Worm (Caenorhabditis elegans) whole organism, midembryonic: Measurements from ENCODE around the gene nas-17.

ENCODE experiments used
- T22C8.4 ChIP-seq: fragments of 200-800 bp; sonication (Bioruptor generic); IDR thresholded peaks from 2 replicates; pipeline ENCODE4 v1.3.6; 2022; ENCODE audit warnings: missing genetic modification characterization, missing compliant biosample characterization
- cog-1 ChIP-seq: sonication (generic microtip); optimal IDR thresholded peaks from 2 replicates; lab custom pipeline; 2016; ENCODE audit warnings: missing genetic modification characterization, missing compliant biosample characterization
- flt-1 ChIP-seq: fragments of 200-800 bp; sonication (Bioruptor generic); IDR thresholded peaks from 2 replicates; pipeline ENCODE4 v1.3.6; 2022; ENCODE audit warnings: missing genetic modification characterization, missing compliant biosample characterization
- klf-2 ChIP-seq: fragments of 200-800 bp; sonication (Bioruptor generic); conservative IDR thresholded peaks from 2 replicates; pipeline ENCODE4 v1.3.6; 2022; ENCODE audit warnings: missing genetic modification reagents, missing genetic modification characterization, missing compliant biosample characterization
- med-1 ChIP-seq: sonication (generic microtip); optimal IDR thresholded peaks from 2 replicates; lab custom pipeline; 2017; ENCODE audit warnings: missing genetic modification characterization, mild to moderate bottlenecking, missing compliant biosample characterization, antibody characterized with exemption, missing genetic modification reagents; ENCODE audit not compliant: insufficient read depth
- ref-1 ChIP-seq: fragments of 200-800 bp; sonication (Bioruptor generic); conservative IDR thresholded peaks from 2 replicates; pipeline ENCODE4 v1.3.6; 2022; ENCODE audit warnings: missing genetic modification reagents, missing genetic modification characterization, missing compliant biosample characterization
- tab-1 ChIP-seq: fragments of 200-800 bp; sonication (Bioruptor generic); IDR thresholded peaks from 2 replicates; pipeline ENCODE4 v1.3.6; 2022; ENCODE audit warnings: missing genetic modification characterization, missing compliant biosample characterization
- ztf-23 ChIP-seq: fragments of 200-800 bp; sonication (Bioruptor generic); IDR thresholded peaks from 2 replicates; pipeline ENCODE4 v1.3.6; 2022; ENCODE audit warnings: missing genetic modification reagents, missing genetic modification characterization, missing compliant biosample characterization
- ztf-29 ChIP-seq: fragments of 200-800 bp; sonication (Bioruptor generic); IDR thresholded peaks from 2 replicates; pipeline ENCODE4 v1.3.6; 2022; ENCODE audit warnings: missing genetic modification reagents, missing genetic modification characterization, missing compliant biosample characterization

Gene nas-17

ce11 chrV:11430823-11431222, 32.1 kb downstream of the nas-17 start:
- TF ChIP-seq ref-1 (no peak), flt-1 (GFP tag; lab: Robert Waterston, UW) (no peak), ztf-29 (GFP tag; lab: Robert Waterston, UW) (no peak), med-1 (GFP tag; lab: Kevin White, UChicago) (no peak), klf-2 (GFP tag; lab: Robert Waterston, UW) (no peak)

DNA sequence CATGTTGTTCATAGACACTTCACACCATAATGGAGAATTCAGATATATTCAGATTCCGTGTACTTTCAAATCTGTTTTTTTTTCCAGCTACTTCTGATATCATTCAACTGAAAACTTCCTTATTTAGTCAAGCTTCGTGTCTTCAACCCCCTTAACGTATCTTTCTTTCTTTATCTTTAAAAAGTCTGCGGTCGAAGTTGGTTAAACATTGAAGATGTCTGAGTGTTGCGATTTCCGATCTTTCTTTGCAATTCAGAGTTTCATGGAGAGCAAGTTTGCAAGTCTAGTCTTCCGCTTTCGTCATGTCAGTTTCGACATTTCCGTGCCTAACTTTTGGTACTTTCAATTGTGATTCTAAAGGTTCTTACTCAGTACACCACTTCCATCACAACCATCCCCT, 36.5 kb downstream of the nas-17 start:
- TF ChIP-seq cog-1 = no peak
- TF ChIP-seq flt-1 (GFP tag; lab: Robert Waterston, UW) = no peak
- TF ChIP-seq tab-1 (GFP tag; lab: Robert Waterston, UW) = no peak
- TF ChIP-seq med-1 (GFP tag; lab: Kevin White, UChicago) = no peak
- TF ChIP-seq ztf-29 (GFP tag; lab: Robert Waterston, UW) = no peak
- TF ChIP-seq T22C8.4 (GFP tag; lab: Robert Waterston, UW) = no peak
- TF ChIP-seq ztf-23 (GFP tag; lab: Robert Waterston, UW) = no peak
- TF ChIP-seq ref-1 = no peak
- TF ChIP-seq klf-2 (GFP tag; lab: Robert Waterston, UW) = no peak

DNA sequence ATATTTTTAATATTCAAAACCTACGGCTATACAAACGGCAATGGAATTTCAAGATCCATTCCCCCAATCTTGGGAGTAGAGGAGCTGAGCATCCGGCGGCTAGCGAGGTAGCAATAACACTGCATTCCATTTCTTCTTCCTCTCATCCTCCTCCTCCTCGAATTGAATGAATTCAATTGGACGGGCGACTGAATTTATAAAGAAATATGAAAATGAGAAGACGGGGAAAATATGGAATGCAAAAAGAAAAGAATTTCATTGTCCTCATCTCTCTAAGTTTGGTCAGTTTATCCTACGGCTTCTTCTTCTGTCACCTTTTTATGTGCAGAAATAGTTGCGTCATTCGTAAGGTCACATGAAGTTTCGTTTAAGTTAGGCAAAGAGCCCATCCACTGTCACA, 37.7 kb downstream of the nas-17 start:
- no peak for TF ChIP-seq med-1 (GFP tag; lab: Kevin White, UChicago)

- TF ChIP-seq ztf-29 (GFP tag; lab: Robert Waterston, UW) (no peak), T22C8.4 (GFP tag; lab: Robert Waterston, UW) (no peak), flt-1 (GFP tag; lab: Robert Waterston, UW) (no peak), klf-2 (GFP tag; lab: Robert Waterston, UW) (no peak), ref-1 (no peak), cog-1 (no peak), med-1 (GFP tag; lab: Kevin White, UChicago) (no peak), ztf-23 (GFP tag; lab: Robert Waterston, UW) (no peak), tab-1 (GFP tag; lab: Robert Waterston, UW) (no peak)
Measured at ce11 chrV:11438464-11438863, 39.7 kb downstream of the nas-17 start, which contains the start of gene dmsr-1. Gene dmsr-1 (plus strand): TSS chrV:11438764.

- TF ChIP-seq med-1 (GFP tag; lab: Kevin White, UChicago) (no peak), klf-2 (GFP tag; lab: Robert Waterston, UW) (no peak), flt-1 (GFP tag; lab: Robert Waterston, UW) (no peak), ztf-23 (GFP tag; lab: Robert Waterston, UW) (no peak), ref-1 (no peak), T22C8.4 (GFP tag; lab: Robert Waterston, UW) (no peak), cog-1 (no peak), ztf-29 (GFP tag; lab: Robert Waterston, UW) (no peak), tab-1 (GFP tag; lab: Robert Waterston, UW) (no peak)
Measured at ce11 chrV:11439202-11439601, 40.5 kb downstream of the nas-17 start.

- TF ChIP-seq ztf-29 (GFP tag; lab: Robert Waterston, UW) = no peak
- TF ChIP-seq ztf-23 (GFP tag; lab: Robert Waterston, UW) = no peak
- no peak for TF ChIP-seq cog-1
- no peak for TF ChIP-seq T22C8.4 (GFP tag; lab: Robert Waterston, UW)
- no peak for TF ChIP-seq flt-1 (GFP tag; lab: Robert Waterston, UW)
- no peak for TF ChIP-seq ref-1
- no peak for TF ChIP-seq tab-1 (GFP tag; lab: Robert Waterston, UW)
- no peak for TF ChIP-seq med-1 (GFP tag; lab: Kevin White, UChicago)
Measured at ce11 chrV:11443503-11443902, 44.8 kb downstream of the nas-17 start, which contains the start of gene F57B7.2. Gene F57B7.2 (minus strand): TSS chrV:11443603.

DNA sequence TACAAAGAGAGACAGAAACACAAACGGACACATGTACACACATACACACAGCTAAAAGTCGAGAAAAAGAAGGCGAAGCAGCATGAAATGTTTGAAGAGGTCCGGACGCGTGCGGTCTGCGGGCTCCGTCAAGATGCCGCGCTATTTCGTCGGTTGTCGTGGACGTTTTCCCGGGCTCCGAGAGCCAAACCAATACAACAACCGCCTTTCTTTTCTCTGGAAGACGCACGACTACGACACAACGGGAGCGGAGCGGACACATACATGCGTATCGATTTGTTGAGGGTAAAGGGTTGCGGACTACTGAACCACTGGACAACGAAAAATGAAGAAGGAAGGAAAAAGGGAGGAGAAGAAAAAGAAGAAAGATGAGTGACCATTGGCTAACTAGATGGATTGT, 46.7 kb downstream of the nas-17 start:
- TF ChIP-seq T22C8.4 (GFP tag; lab: Robert Waterston, UW) = peak; percentile 41; the same call in 1 of the 2 replicates
- TF ChIP-seq ztf-23 (GFP tag; lab: Robert Waterston, UW) = no peak
- TF ChIP-seq ztf-29 (GFP tag; lab: Robert Waterston, UW) = no peak

- no peak for TF ChIP-seq ref-1
Measured at ce11 chrV:11446297-11446696, 47.6 kb downstream of the nas-17 start, which contains the start of gene mig-17. Gene mig-17 (plus strand): TSS chrV:11446685.

DNA sequence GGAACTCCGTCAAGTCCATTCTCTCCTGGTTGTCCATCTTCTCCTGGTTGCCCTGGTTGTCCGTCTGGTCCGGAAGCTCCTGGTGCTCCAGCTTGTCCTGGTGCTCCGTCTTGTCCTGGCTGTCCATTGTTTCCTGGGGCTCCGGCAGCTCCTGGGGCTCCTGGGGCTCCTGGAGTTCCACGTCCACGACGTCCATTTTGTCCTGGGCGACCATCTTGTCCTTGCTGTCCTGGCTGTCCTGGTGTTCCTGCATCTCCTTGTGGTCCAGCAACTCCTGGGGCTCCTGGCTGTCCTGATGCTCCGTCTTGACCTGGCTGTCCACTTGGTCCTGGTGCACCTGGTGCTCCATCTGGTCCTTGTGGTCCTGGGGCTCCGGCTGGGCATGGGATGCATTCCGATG, 50.7 kb downstream of the nas-17 start:
- TF ChIP-seq tab-1 (GFP tag; lab: Robert Waterston, UW) (no peak), ztf-23 (GFP tag; lab: Robert Waterston, UW) (no peak), klf-2 (GFP tag; lab: Robert Waterston, UW) (no peak), med-1 (GFP tag; lab: Kevin White, UChicago) (no peak), ztf-29 (GFP tag; lab: Robert Waterston, UW) (no peak), flt-1 (GFP tag; lab: Robert Waterston, UW) (no peak), cog-1 (no peak), ref-1 (no peak), T22C8.4 (GFP tag; lab: Robert Waterston, UW) (no peak)
